Worm (Caenorhabditis elegans): ENCODE data around the gene C01B10.6.

C01B10.6 gene

DNA sequence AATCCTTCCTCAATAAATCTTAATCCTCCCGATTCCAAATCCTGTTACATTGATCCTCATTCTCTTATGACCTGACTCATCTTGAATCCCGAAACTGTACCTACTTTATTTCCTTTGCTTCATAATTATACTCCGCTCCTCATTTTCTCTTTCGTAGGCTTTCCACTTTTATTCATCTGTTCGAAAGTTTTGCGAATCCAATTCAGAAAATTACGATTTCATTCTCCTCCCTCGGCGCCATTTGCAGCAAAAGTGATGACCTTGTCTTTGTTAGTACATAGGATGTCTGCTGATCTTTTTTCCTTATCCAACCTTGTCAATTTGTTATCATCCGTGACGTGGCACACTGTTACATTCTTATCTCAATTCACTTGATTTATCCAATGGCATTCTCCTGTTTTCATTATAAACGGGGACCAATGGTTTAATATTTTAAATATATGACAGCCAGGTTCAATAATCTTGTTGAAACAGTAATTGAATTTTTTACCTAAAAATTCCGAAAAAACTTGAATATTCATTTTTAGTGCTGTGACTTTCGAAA is 12.6 kb downstream of the C01B10.6 start:
- no peak for TF ChIP-seq aly-2 (tag; optimal IDR thresholded peaks at IDR 0.05)
- no peak for TF ChIP-seq sea-2 (GFP tag; optimal IDR thresholded peaks at IDR 0.05)
- peak in 1 of 3 experiments; percentile 29 for TF ChIP-seq elt-3 (tag; optimal IDR thresholded peaks at IDR 0.05)
- TF ChIP-seq ztf-11 (tag; optimal IDR thresholded peaks at IDR 0.05), result no peak
- no peak for TF ChIP-seq pqm-1 (tag; optimal IDR thresholded peaks at IDR 0.05)
- no peak for TF ChIP-seq nhr-12 (tag; optimal IDR thresholded peaks at IDR 0.05)
- no peak for TF ChIP-seq nhr-23 (tag; optimal IDR thresholded peaks at IDR 0.05)
- TF ChIP-seq tbx-2 (tag; optimal IDR thresholded peaks at IDR 0.05), result no peak
- no peak for TF ChIP-seq unc-39 (tag; optimal IDR thresholded peaks at IDR 0.05)
- TF ChIP-seq lsy-12 (tag; optimal IDR thresholded peaks at IDR 0.05), result no peak
- no peak for TF ChIP-seq ceh-28 (tag; optimal IDR thresholded peaks at IDR 0.05)
- TF ChIP-seq snpc-4 (tag; optimal IDR thresholded peaks at IDR 0.05), result no peak
- TF ChIP-seq nhr-43 (tag; optimal IDR thresholded peaks at IDR 0.05; ENCODE audit: poor library complexity, severe bottlenecking), result peak; percentile 20
- TF ChIP-seq nhr-25 (tag; optimal IDR thresholded peaks at IDR 0.05), result peak; percentile 31
- TF ChIP-seq daf-12 (tag; optimal IDR thresholded peaks at IDR 0.05), result no peak

DNA sequence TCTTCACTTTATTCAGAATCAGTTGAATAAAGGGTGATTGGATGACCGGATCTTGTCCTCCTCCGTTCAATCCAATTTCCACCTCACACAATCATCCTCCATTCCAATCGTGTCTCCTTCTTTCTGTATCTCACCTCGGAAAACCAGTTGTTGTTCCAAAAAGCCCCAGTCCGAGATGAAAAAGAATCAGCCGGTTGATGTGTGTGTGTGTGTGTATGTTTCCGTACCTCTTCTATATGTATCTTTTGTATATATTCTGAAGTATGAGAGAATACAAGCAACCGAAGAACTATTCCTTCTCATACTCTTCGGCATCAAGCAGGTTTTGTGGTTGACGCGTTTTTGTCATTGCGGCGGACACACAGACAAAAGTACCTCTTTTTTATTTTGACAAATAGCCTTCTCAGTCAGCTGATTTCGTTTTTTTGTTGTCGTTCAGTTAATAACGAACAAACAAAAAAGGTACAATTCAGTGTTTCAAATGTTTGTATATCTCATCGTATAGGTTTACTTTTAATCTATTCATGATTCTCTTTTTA is 13.8 kb downstream of the C01B10.6 start:
- TF ChIP-seq nhr-23 (tag; optimal IDR thresholded peaks at IDR 0.05), result peak; percentile 4
- TF ChIP-seq aly-2 (tag; optimal IDR thresholded peaks at IDR 0.05), result no peak
- peak; percentile 62 for TF ChIP-seq nhr-43 (tag; optimal IDR thresholded peaks at IDR 0.05; ENCODE audit: poor library complexity, severe bottlenecking)
- peak; percentile 70 for TF ChIP-seq nhr-25 (tag; optimal IDR thresholded peaks at IDR 0.05)

DNA sequence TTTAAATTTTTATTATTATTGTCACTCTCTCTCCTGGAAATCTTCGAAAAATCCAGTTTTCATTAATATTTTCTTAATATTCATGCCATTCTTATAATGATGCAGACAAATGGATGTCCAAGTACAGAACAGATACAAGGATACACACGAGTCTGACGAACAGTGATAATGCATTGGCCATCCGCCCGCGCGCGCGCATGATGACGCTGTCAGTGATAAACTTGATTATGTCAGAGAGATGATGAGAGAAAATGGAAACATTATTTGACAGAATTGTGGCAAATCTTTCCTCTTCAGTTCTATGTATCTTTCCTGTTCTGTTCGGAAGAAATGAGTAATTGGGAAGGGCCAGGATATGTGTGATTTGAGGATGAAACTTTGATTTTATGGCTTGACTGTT is 15.8 kb downstream of the C01B10.6 start:
- TF ChIP-seq hmg-11 (tag; optimal IDR thresholded peaks at IDR 0.05), result no peak
- TF ChIP-seq nhr-25 (tag; optimal IDR thresholded peaks at IDR 0.05), result peak; percentile 44
- no peak for TF ChIP-seq elt-2 (tag; optimal IDR thresholded peaks at IDR 0.05)
- no peak for TF ChIP-seq eor-1 (tag; optimal IDR thresholded peaks at IDR 0.05)
- TF ChIP-seq nhr-23 (tag; optimal IDR thresholded peaks at IDR 0.05), result peak; percentile 32
- TF ChIP-seq lsy-12 (tag; optimal IDR thresholded peaks at IDR 0.05), result no peak
- TF ChIP-seq jun-1 (tag; optimal IDR thresholded peaks at IDR 0.05), result no peak
- TF ChIP-seq nhr-43 (tag; optimal IDR thresholded peaks at IDR 0.05; ENCODE audit: poor library complexity, severe bottlenecking), result peak; percentile 31
- no peak for TF ChIP-seq elt-1 (tag; optimal IDR thresholded peaks at IDR 0.05)
- TF ChIP-seq ceh-28 (tag; optimal IDR thresholded peaks at IDR 0.05), result no peak
- TF ChIP-seq R02D3.7 (tag; optimal IDR thresholded peaks at IDR 0.05), result no peak
- no peak for TF ChIP-seq sea-2 (GFP tag; optimal IDR thresholded peaks at IDR 0.05)
- TF ChIP-seq elt-3 (tag; optimal IDR thresholded peaks at IDR 0.05), result peak in 1 of 3 experiments; percentile 37

DNA sequence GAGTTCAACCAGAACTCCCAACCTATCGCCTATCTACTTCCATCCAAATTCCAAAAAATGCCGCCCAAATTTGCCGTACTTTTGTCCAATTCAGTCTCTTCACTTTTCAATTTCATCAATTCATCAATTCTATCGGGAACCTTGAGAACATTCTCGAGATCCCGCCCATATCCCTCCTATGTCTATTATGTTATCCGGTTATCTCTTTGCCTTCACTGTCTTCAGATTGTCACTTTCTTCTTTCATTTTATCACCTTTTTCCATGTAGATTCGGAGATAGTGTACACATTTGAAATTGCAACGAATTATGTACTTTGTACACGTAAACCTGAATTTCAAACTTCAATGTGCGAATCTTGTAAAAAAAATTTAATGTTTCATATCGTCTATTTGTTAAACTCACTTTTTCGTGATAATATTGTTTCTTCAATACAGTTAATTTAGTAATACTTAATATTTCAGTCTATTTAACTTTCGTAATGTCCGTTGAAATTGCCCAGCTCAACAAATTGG is 17.6 kb downstream of the C01B10.6 start, which contains the start of gene C01B10.11:
TSS of gene C01B10.11 (plus strand) at position 463 of the 513 bp plus-strand sequence.
- TF ChIP-seq nhr-67 (tag; optimal IDR thresholded peaks at IDR 0.05), result no peak
- TF ChIP-seq nhr-43 (tag; optimal IDR thresholded peaks at IDR 0.05; ENCODE audit: poor library complexity, severe bottlenecking), result no peak
- TF ChIP-seq egl-27 (tag; optimal IDR thresholded peaks at IDR 0.05), result no peak
- no peak for TF ChIP-seq skn-1 (tag; optimal IDR thresholded peaks at IDR 0.05)
- TF ChIP-seq ama-1 (optimal IDR thresholded peaks at IDR 0.05), result no peak
- TF ChIP-seq pqm-1 (tag; optimal IDR thresholded peaks at IDR 0.05), result no peak
- TF ChIP-seq aly-2 (tag; optimal IDR thresholded peaks at IDR 0.05), result no peak
- no peak for TF ChIP-seq ceh-9 (tag; optimal IDR thresholded peaks at IDR 0.05)
- no peak for TF ChIP-seq fkh-10 (GFP tag; optimal IDR thresholded peaks at IDR 0.05)
- TF ChIP-seq mml-1 (tag; optimal IDR thresholded peaks at IDR 0.05), result no peak
- peak; percentile 13 for TF ChIP-seq nhr-25 (tag; optimal IDR thresholded peaks at IDR 0.05)
- TF ChIP-seq fos-1 (tag; optimal IDR thresholded peaks at IDR 0.05), result no peak
- TF ChIP-seq egl-5 (tag; optimal IDR thresholded peaks at IDR 0.05), result no peak
- TF ChIP-seq lin-39 (tag; optimal IDR thresholded peaks at IDR 0.05), result no peak
- no peak for TF ChIP-seq ZK546.5 (tag; optimal IDR thresholded peaks at IDR 0.05)
- TF ChIP-seq elt-3 (tag; optimal IDR thresholded peaks at IDR 0.05), result peak in 2 of 3 experiments; percentile 11 to 51

DNA sequence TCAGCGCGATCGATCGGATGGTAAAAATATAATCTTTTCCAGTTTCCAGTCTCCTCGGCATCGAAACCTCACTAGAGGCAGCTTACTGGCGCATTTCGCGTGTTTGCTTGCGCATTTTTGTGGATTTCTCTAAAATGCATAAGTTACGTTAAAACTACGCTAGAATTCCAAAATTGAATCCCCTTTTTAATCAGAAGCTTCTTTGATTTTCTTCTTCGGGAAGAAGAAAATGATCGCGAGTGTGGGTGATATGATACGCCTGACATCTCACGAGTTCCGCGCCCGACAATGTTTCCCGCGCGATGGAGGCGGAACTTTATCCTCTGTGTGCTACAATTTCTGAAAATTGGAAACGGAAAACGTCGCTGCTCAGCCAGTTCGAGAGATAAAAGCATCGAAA is 24.4 kb downstream of the C01B10.6 start:
- TF ChIP-seq fkh-2 (tag; optimal IDR thresholded peaks at IDR 0.05) (no peak), ztf-11 (tag; optimal IDR thresholded peaks at IDR 0.05) (no peak), snpc-4 (tag; optimal IDR thresholded peaks at IDR 0.05) (peak; percentile 54), pha-4 (tag; optimal IDR thresholded peaks at IDR 0.05) (no peak), ama-1 (optimal IDR thresholded peaks at IDR 0.05) (peak; percentile 28), egl-27 (tag; optimal IDR thresholded peaks at IDR 0.05) (no peak)

Data from whole organism, L3 larva.